Worm (Caenorhabditis elegans) whole organism, L4 larva: ENCODE results near the gene B0334.13.

Experiments used
- D1046.2 ChIP-seq: fragments of 200-800 bp; sonication (Bioruptor generic); IDR thresholded peaks from 2 replicates; pipeline ENCODE4 v1.3.6; 2022; ENCODE audit warnings: missing genetic modification characterization, missing compliant biosample characterization
- F37D6.2 ChIP-seq: sonication (generic microtip); optimal IDR thresholded peaks from 2 replicates; lab custom pipeline; 2016; ENCODE audit warnings: mild to moderate bottlenecking, missing genetic modification characterization, missing compliant biosample characterization
- T20F7.1 ChIP-seq: fragments of 200-800 bp; sonication (Bioruptor generic); optimal IDR thresholded peaks from 2 replicates; lab custom pipeline; 2018; ENCODE audit warnings: mild to moderate bottlenecking, missing genetic modification characterization, missing compliant biosample characterization
- Y48G9A.11 ChIP-seq: fragments of 200-800 bp; sonication (Bioruptor generic); IDR thresholded peaks from 2 replicates; pipeline ENCODE4 v1.3.6; 2022; ENCODE audit warnings: missing genetic modification reagents, missing genetic modification characterization, missing compliant biosample characterization
- Y5F2A.4 ChIP-seq: fragments of 200-800 bp; sonication (Bioruptor generic); optimal IDR thresholded peaks from 2 replicates; lab custom pipeline; 2018; ENCODE audit warnings: mild to moderate bottlenecking, missing genetic modification characterization, missing compliant biosample characterization
- Y75B8A.6 ChIP-seq: fragments of 200-800 bp; sonication (Bioruptor generic); IDR thresholded peaks from 2 replicates; pipeline ENCODE4 v1.3.6; 2022; ENCODE audit warnings: missing genetic modification reagents, missing genetic modification characterization, missing compliant biosample characterization
- ZK546.5 ChIP-seq, 2 experiments: sonication (generic microtip); optimal IDR thresholded peaks; 2 replicates each; lab custom pipeline; 2017; ENCODE audit warnings: missing biosample characterization in 2 of 2, missing genetic modification characterization in 2 of 2
- aha-1 ChIP-seq: fragments of 150-350 bp; peaks from one replicate; lab custom pipeline; 2014; ENCODE audit warnings: missing biosample characterization, missing genetic modification characterization
- aly-2 ChIP-seq: sonication (generic microtip); optimal IDR thresholded peaks from 2 replicates; lab custom pipeline; 2018; ENCODE audit warnings: missing biosample characterization, missing genetic modification characterization
- ama-1 ChIP-seq: fragments of 150-350 bp; optimal IDR thresholded peaks from 2 replicates; lab custom pipeline; 2014; ENCODE audit warnings: inconsistent platforms, mixed read lengths
- attf-4 ChIP-seq: sonication (generic microtip); optimal IDR thresholded peaks from 3 replicates; lab custom pipeline; 2017; ENCODE audit warnings: missing biosample characterization, missing genetic modification characterization
- ceh-28 ChIP-seq: fragments of 150-350 bp; optimal IDR thresholded peaks from 2 replicates; lab custom pipeline; 2014; ENCODE audit warnings: missing biosample characterization, missing genetic modification reagents, missing genetic modification characterization
- ceh-62 ChIP-seq: sonication (generic microtip); optimal IDR thresholded peaks from 2 replicates; lab custom pipeline; 2017; ENCODE audit warnings: missing biosample characterization, missing genetic modification characterization
- ces-1 ChIP-seq: fragments of 150-350 bp; sonication (generic microtip); optimal IDR thresholded peaks from 4 replicates; lab custom pipeline; 2014; ENCODE audit warnings: missing biosample characterization, missing genetic modification reagents, missing genetic modification characterization
- cey-2 ChIP-seq: sonication (generic microtip); optimal IDR thresholded peaks from 3 replicates; lab custom pipeline; 2017; ENCODE audit warnings: missing genetic modification characterization, mild to moderate bottlenecking, missing compliant biosample characterization, antibody characterized with exemption, borderline replicate concordance; ENCODE audit not compliant: insufficient read depth
- daf-8 ChIP-seq: fragments of 200-800 bp; sonication (Bioruptor generic); IDR thresholded peaks from 2 replicates; pipeline ENCODE4 v1.3.6; 2022; ENCODE audit warnings: missing genetic modification characterization, missing compliant biosample characterization
- dmd-6 ChIP-seq: fragments of 200-800 bp; sonication (Bioruptor generic); IDR thresholded peaks from 2 replicates; pipeline ENCODE4 v1.3.6; 2022; ENCODE audit warnings: missing genetic modification reagents, missing genetic modification characterization, missing compliant biosample characterization
- dmd-9 ChIP-seq: fragments of 200-800 bp; sonication (Bioruptor generic); IDR thresholded peaks from 2 replicates; pipeline ENCODE4 v1.3.6; 2022; ENCODE audit warnings: missing genetic modification reagents, missing genetic modification characterization, missing compliant biosample characterization
- egl-43 ChIP-seq: fragments of 200-800 bp; sonication (Bioruptor generic); IDR thresholded peaks from 2 replicates; pipeline ENCODE4 v1.3.6; 2022; ENCODE audit warnings: missing genetic modification reagents, missing genetic modification characterization, missing compliant biosample characterization
- hlh-11 ChIP-seq: fragments of 200-800 bp; sonication (Bioruptor generic); optimal IDR thresholded peaks from 2 replicates; lab custom pipeline; 2018; ENCODE audit warnings: mild to moderate bottlenecking, missing genetic modification characterization, missing compliant biosample characterization
- hlh-30 ChIP-seq: sonication (generic microtip); optimal IDR thresholded peaks from 2 replicates; lab custom pipeline; 2017; ENCODE audit warnings: antibody characterized with exemption, mild to moderate bottlenecking, missing genetic modification characterization, missing compliant biosample characterization; ENCODE audit not compliant: insufficient read depth
- hmg-1.1 ChIP-seq: fragments of 200-800 bp; sonication (Bioruptor generic); IDR thresholded peaks from 2 replicates; pipeline ENCODE4 v1.3.6; 2022; ENCODE audit warnings: missing genetic modification reagents, missing genetic modification characterization, missing compliant biosample characterization
- jun-1 ChIP-seq: fragments of 150-350 bp; optimal IDR thresholded peaks from 2 replicates; lab custom pipeline; 2014; ENCODE audit warnings: missing biosample characterization, missing genetic modification reagents, missing genetic modification characterization
- lim-7 ChIP-seq: fragments of 200-800 bp; sonication (Bioruptor generic); IDR thresholded peaks from 2 replicates; pipeline ENCODE4 v1.3.6; 2022; ENCODE audit warnings: missing genetic modification characterization, missing compliant biosample characterization
- lin-1 ChIP-seq: fragments of 200-800 bp; sonication (Bioruptor generic); IDR thresholded peaks from 2 replicates; pipeline ENCODE4 v1.3.6; 2022; ENCODE audit warnings: missing genetic modification reagents, missing genetic modification characterization, missing compliant biosample characterization
- lin-38 ChIP-seq: fragments of 200-800 bp; sonication (Bioruptor generic); IDR thresholded peaks from 2 replicates; pipeline ENCODE4 v1.3.6; 2022; ENCODE audit warnings: missing genetic modification reagents, missing genetic modification characterization, missing compliant biosample characterization
- lin-39 ChIP-seq: fragments of 150-350 bp; optimal IDR thresholded peaks from 2 replicates; lab custom pipeline; 2014; ENCODE audit warnings: missing biosample characterization, missing genetic modification reagents, missing genetic modification characterization
- mdl-1 ChIP-seq, 2 experiments: fragments of 150-350 bp in 1 of 2; sonication (generic microtip) in 1 of 2; optimal IDR thresholded peaks; 2 replicates each; lab custom pipeline; 2014 to 2017; ENCODE audit warnings: missing biosample characterization in 2 of 2, missing genetic modification characterization in 2 of 2
- mep-1 ChIP-seq: fragments of 150-350 bp; sonication (generic microtip); optimal IDR thresholded peaks from 3 replicates; lab custom pipeline; 2014; ENCODE audit warnings: missing biosample characterization, missing genetic modification characterization
- mes-2 ChIP-seq: sonication (generic microtip); optimal IDR thresholded peaks from 2 replicates; lab custom pipeline; 2016; ENCODE audit warnings: missing genotype, mild to moderate bottlenecking, missing genetic modification characterization, missing compliant biosample characterization; ENCODE audit not compliant: poor library complexity, severe bottlenecking
- nhr-11 ChIP-seq: fragments of 150-350 bp; optimal IDR thresholded peaks from 2 replicates; lab custom pipeline; 2014; ENCODE audit warnings: missing biosample characterization, missing genetic modification characterization
- nhr-111 ChIP-seq: fragments of 200-800 bp; sonication (Bioruptor generic); optimal IDR thresholded peaks from 2 replicates; lab custom pipeline; 2018; ENCODE audit warnings: mild to moderate bottlenecking, missing genetic modification characterization, missing compliant biosample characterization
- nhr-28 ChIP-seq: fragments of 150-350 bp; optimal IDR thresholded peaks from 2 replicates; lab custom pipeline; 2014; ENCODE audit warnings: missing biosample characterization, missing genetic modification characterization
- nhr-41 ChIP-seq: fragments of 200-800 bp; sonication (Bioruptor generic); IDR thresholded peaks from 2 replicates; pipeline ENCODE4 v1.3.6; 2022; ENCODE audit warnings: missing genetic modification reagents, missing genetic modification characterization, missing compliant biosample characterization
- nhr-6 ChIP-seq: fragments of 150-350 bp; optimal IDR thresholded peaks from 2 replicates; lab custom pipeline; 2014; ENCODE audit warnings: missing biosample characterization, missing genetic modification characterization
- pha-4 ChIP-seq, 2 experiments: fragments of 150-350 bp in 1 of 2; fragments of 200-800 bp in 1 of 2; sonication (Bioruptor generic) in 1 of 2; IDR thresholded peaks in 1 of 2; optimal IDR thresholded peaks in 1 of 2; 2 replicates each; pipeline versions ENCODE4 v1.3.6 to Lab custom; 2014 to 2022; ENCODE audit warnings: missing genetic modification characterization in 2 of 2, missing genetic modification reagents in 2 of 2, missing biosample characterization in 1 of 2, missing compliant biosample characterization in 1 of 2
- rbr-2 ChIP-seq: sonication (generic microtip); optimal IDR thresholded peaks from 2 replicates; lab custom pipeline; 2016; ENCODE audit warnings: missing genotype, missing genetic modification characterization, missing compliant biosample characterization
- sdz-12 ChIP-seq: fragments of 200-800 bp; sonication (Bioruptor generic); optimal IDR thresholded peaks from 2 replicates; lab custom pipeline; 2018; ENCODE audit warnings: mild to moderate bottlenecking, missing genetic modification characterization, missing compliant biosample characterization
- set-16 ChIP-seq: fragments of 200-800 bp; sonication (Bioruptor generic); IDR thresholded peaks from 2 replicates; pipeline ENCODE4 v1.3.6; 2022; ENCODE audit warnings: missing genetic modification reagents, missing genetic modification characterization, missing compliant biosample characterization
- skn-1 ChIP-seq: fragments of 150-350 bp; optimal IDR thresholded peaks from 2 replicates; lab custom pipeline; 2014; ENCODE audit warnings: missing biosample characterization, missing genetic modification characterization
- snpc-4 ChIP-seq: fragments of 150-350 bp; optimal IDR thresholded peaks from 2 replicates; lab custom pipeline; 2014; ENCODE audit warnings: missing biosample characterization, missing genetic modification characterization
- zag-1 ChIP-seq: fragments of 150-350 bp; optimal IDR thresholded peaks from 2 replicates; lab custom pipeline; 2014; ENCODE audit warnings: missing biosample characterization, missing genetic modification characterization
- zfp-2 ChIP-seq: sonication (generic microtip); optimal IDR thresholded peaks from 2 replicates; lab custom pipeline; 2016; ENCODE audit warnings: mild to moderate bottlenecking, missing genetic modification characterization, missing compliant biosample characterization
- zfp-3 ChIP-seq: fragments of 200-800 bp; sonication (Bioruptor generic); conservative IDR thresholded peaks from 2 replicates; pipeline ENCODE4 v1.3.6; 2022; ENCODE audit warnings: missing genetic modification reagents, missing genetic modification characterization, missing compliant biosample characterization
- ztf-7 ChIP-seq: fragments of 150-350 bp; optimal IDR thresholded peaks from 2 replicates; lab custom pipeline; 2014; ENCODE audit warnings: missing biosample characterization, missing genetic modification characterization

Gene B0334.13

DNA sequence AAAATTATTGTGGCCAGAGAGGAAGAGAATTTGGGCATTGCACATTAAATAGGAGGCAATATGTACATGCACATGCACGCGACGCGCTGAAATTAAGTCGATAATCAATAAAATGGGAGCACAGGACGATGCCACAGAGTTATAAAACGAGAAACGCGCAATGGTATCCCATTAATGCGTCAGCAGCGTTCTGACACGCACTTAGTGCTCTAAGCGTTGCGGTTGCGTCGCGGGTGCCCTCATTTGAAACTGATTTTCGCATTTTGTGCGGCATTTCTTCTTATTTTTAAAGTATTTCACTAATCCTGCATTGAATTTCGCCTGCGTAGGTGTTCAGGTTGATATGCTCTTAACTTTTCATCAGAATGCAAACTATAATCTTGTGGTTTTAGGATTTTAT, 35.1 kb upstream of the B0334.13 start, which contains the start of gene rsp-1 (continued):
- TF ChIP-seq ama-1 (lab: Kevin White, UChicago): peak; percentile 35
- TF ChIP-seq ztf-7 (tag; lab: Kevin White, UChicago): peak; percentile 23
- peak; percentile 83 for TF ChIP-seq dmd-9
- peak; percentile 90 for TF ChIP-seq T20F7.1 (GFP tag; lab: Kevin White, UChicago)
- no peak for TF ChIP-seq snpc-4 (tag; lab: Kevin White, UChicago)
- peak; percentile 73; the same call in 1 of the 2 replicates for TF ChIP-seq egl-43 (GFP tag; lab: Robert Waterston, UW)
- TF ChIP-seq nhr-41 (GFP tag; lab: Robert Waterston, UW): no peak
- no peak for TF ChIP-seq sdz-12 (GFP tag; lab: Kevin White, UChicago)
- peak; percentile 54 for TF ChIP-seq zfp-2 (tag; lab: Kevin White, UChicago)
- peak; percentile 91 for TF ChIP-seq hlh-11 (tag; lab: Kevin White, UChicago)
- TF ChIP-seq daf-8 (GFP tag; lab: Robert Waterston, UW): no peak
- TF ChIP-seq ces-1 (GFP tag; lab: Kevin White, UChicago): no peak
- TF ChIP-seq Y5F2A.4 (GFP tag; lab: Kevin White, UChicago): no peak
- TF ChIP-seq lin-39 (tag; lab: Kevin White, UChicago): no peak
- TF ChIP-seq hlh-30 (tag; lab: Kevin White, UChicago): peak; percentile 85
- TF ChIP-seq pha-4 (GFP tag; IDR thresholded peaks at IDR 0.05; lab: Robert Waterston, UW): peak; percentile 46; the same call in 1 of the 2 replicates
- TF ChIP-seq pha-4 (tag; optimal IDR thresholded peaks at IDR 0.05; lab: Kevin White, UChicago): peak; percentile 33
- peak; percentile 48 for TF ChIP-seq ceh-28 (tag; lab: Kevin White, UChicago)
- no peak for TF ChIP-seq zag-1 (tag; lab: Kevin White, UChicago)
- no peak for TF ChIP-seq aly-2 (tag; lab: Kevin White, UChicago)
- no peak for TF ChIP-seq ceh-62
- no peak for TF ChIP-seq ZK546.5 (tag; optimal IDR thresholded peaks at IDR 0.05; lab: Kevin White, UChicago)
- TF ChIP-seq D1046.2 (GFP tag; lab: Robert Waterston, UW): no peak

DNA sequence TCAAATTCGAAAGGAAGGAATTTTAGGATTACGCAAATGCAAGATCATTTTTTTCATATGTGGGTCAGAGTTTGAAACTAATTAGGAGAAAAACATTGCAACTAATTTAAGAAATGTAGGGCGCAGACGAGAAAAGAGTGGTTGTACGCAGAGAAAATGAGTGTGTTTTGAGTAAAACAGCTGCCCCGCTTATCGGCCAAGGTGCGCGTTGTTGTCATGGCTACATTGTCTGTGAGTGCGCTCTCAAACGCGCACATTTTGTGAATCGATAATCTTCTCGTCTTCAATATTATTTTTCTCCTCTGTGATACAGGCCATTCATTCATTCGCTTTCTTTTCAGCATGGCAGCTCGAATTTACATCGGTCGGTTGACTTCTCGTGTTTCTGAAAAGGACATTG, 34.5 kb upstream of the B0334.13 start:
- TF ChIP-seq dmd-6 (GFP tag; lab: Robert Waterston, UW) (peak; percentile 13; the same call in 1 of the 2 replicates), hmg-1.1 (GFP tag; lab: Robert Waterston, UW) (0 out of 2 replicates have a peak, but pooled peaks have one; percentile 10), skn-1 (tag; lab: Kevin White, UChicago) (no peak)

DNA sequence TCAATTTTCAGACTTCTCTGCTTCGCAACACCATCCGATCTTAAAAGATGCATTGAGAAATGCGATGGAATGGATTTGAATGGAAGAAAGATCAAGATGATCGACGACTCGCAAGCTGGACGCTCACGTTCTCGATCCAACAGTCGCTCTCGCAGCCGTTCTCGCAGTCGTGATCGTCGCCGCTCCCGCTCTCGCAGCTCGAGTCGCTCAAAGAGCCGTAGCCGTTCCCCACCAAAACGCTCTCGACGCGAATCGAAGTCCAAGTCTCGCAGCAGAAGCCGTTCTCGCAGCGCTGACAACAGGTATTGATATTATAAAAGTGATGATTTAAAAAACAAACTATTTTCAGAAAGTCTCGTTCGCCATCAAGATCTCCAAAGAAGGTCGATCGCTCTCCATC, 33.0 kb upstream of the B0334.13 start:
- TF ChIP-seq set-16: peak; percentile 89
- no peak for TF ChIP-seq lim-7 (GFP tag; lab: Robert Waterston, UW)
- TF ChIP-seq ces-1 (GFP tag; lab: Kevin White, UChicago): no peak
- TF ChIP-seq aha-1 (tag; lab: Kevin White, UChicago): peak; percentile 13

DNA sequence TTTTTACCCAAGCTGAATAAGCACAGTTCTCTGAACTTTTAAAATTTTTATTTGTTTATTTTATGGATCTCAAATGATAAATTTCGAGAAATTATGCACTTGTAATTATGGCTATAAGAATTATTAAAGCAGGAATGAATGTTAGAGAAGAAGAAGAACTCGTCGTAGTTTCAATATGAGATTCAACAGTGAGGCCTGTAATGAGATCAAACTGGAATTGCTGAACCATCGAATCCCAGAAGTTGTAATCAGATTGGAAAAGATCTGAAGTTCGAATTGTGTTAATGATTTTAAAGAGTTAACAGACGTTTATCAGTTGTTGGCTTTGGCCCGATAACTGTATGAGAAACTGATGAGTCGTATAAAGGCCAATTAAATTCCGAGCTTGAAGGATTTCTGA, 32.4 kb upstream of the B0334.13 start:
- TF ChIP-seq mep-1 (tag; lab: Kevin White, UChicago) (peak; percentile 5), mes-2 (peak; percentile 25), nhr-11 (no peak), rbr-2 (no peak), lin-38 (GFP tag; lab: Robert Waterston, UW) (peak; percentile 30)

DNA sequence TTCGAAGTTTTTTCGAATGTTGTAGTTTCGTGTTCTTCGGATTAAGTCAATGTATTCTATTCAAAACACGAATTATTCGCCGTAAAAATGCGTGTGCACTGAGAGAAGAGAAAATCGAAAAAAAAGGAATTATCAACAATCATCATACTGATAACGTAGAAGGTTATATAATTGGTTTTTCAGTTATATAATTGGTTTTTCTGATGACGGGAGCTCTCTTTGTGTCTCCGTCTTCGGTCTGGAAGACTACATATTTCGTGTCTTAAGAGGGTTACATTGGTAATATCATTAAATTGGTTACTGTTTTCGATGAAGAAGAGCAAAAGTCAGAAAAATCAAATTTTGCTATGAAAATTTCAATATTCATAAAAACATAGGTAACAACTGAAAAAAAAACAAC, 28.2 kb upstream of the B0334.13 start:
- TF ChIP-seq dmd-6 (GFP tag; lab: Robert Waterston, UW) (peak; percentile 27; the same call in 1 of the 2 replicates), F37D6.2 (tag; lab: Kevin White, UChicago) (no peak), cey-2 (no peak), jun-1 (no peak), aha-1 (tag; lab: Kevin White, UChicago) (peak; percentile 12), lin-1 (GFP tag; lab: Robert Waterston, UW) (no peak), Y75B8A.6 (GFP tag; lab: Robert Waterston, UW) (no peak), attf-4 (tag; lab: Kevin White, UChicago) (no peak), nhr-111 (no peak), nhr-6 (tag; lab: Kevin White, UChicago) (no peak), zfp-3 (GFP tag; lab: Robert Waterston, UW) (no peak), ama-1 (lab: Kevin White, UChicago) (no peak), nhr-28 (tag; lab: Kevin White, UChicago) (peak; percentile 75), Y48G9A.11 (GFP tag; lab: Robert Waterston, UW) (no peak), hlh-11 (tag; lab: Kevin White, UChicago) (peak; percentile 40), mdl-1 (tag; optimal IDR thresholded peaks at IDR 0.05; lab: Kevin White, UChicago) (no peak), nhr-41 (GFP tag; lab: Robert Waterston, UW) (no peak)
